Fruit fly (Drosophila melanogaster) whole organism, wandering third instar larva: ENCODE data around the gene Indy.

Source experiments
- CG32264 ChIP-seq: fragments of 200-800 bp; sonication (Bioruptor generic); optimal IDR thresholded peaks from 2 replicates; lab custom pipeline; 2016; ENCODE audit warnings: missing biosample characterization, missing genetic modification characterization
- CG9705 ChIP-seq: fragments of 200-800 bp; sonication (Bioruptor generic); optimal IDR thresholded peaks from 2 replicates; lab custom pipeline; 2018; ENCODE audit warnings: missing biosample characterization, mild to moderate bottlenecking, missing genetic modification characterization
- Dif ChIP-seq: fragments of 200-275, 200-300 bp; sonication (Bioruptor generic); optimal IDR thresholded peaks from 2 replicates; lab custom pipeline; 2018; ENCODE audit warnings: missing biosample characterization, missing genetic modification characterization; ENCODE audit not compliant: partially characterized antibody
- Hnf4 ChIP-seq: fragments of 200-800 bp; sonication (Bioruptor generic); optimal IDR thresholded peaks from 2 replicates; lab custom pipeline; 2016; ENCODE audit warnings: missing biosample characterization, mild to moderate bottlenecking, missing genetic modification characterization
- Jra ChIP-seq: sonication (Bioruptor generic); optimal IDR thresholded peaks from 2 replicates; lab custom pipeline; 2016; ENCODE audit warnings: missing biosample characterization, missing genetic modification characterization
- fru ChIP-seq: fragments of 200-800 bp; sonication (Bioruptor generic); optimal IDR thresholded peaks from 3 replicates; lab custom pipeline; 2016; ENCODE audit warnings: missing biosample characterization, mild to moderate bottlenecking, missing genetic modification characterization
- pan ChIP-seq: fragments of >200 bp; optimal IDR thresholded peaks from 2 replicates; lab custom pipeline; 2017
- psq ChIP-seq: fragments of 200-800 bp; sonication (Bioruptor generic); optimal IDR thresholded peaks from 3 replicates; lab custom pipeline; 2017; ENCODE audit warnings: missing biosample characterization, mild to moderate bottlenecking, missing genetic modification characterization, moderate library complexity
- sv ChIP-seq: fragments of 200-800 bp; sonication (Bioruptor generic); optimal IDR thresholded peaks from 3 replicates; lab custom pipeline; 2016; ENCODE audit warnings: missing biosample characterization, missing genetic modification characterization
- usp ChIP-seq: fragments of >200 bp; optimal IDR thresholded peaks from 2 replicates; lab custom pipeline; 2017; ENCODE audit warnings: missing biosample characterization, missing genetic modification characterization

dm6 chr3L:18813963-18814647, 32.0 kb downstream of the Indy start:
- TF ChIP-seq Hnf4 (GFP tag; lab: Kevin White, UChicago) = peak; percentile 86
- no peak for TF ChIP-seq usp (GFP tag; lab: Kevin White, UChicago)
- TF ChIP-seq sv (GFP tag; lab: Kevin White, UChicago) = no peak
- peak; percentile 78 for TF ChIP-seq fru (GFP tag; lab: Kevin White, UChicago)
- no peak for TF ChIP-seq Dif (GFP tag; lab: Kevin White, UChicago)
- peak; percentile 95 for TF ChIP-seq psq (GFP tag; lab: Kevin White, UChicago)
- no peak for TF ChIP-seq pan (lab: Kevin White, UChicago)
- peak; percentile 88 for TF ChIP-seq Jra (GFP tag; lab: Kevin White, UChicago)
- peak; percentile 44 for TF ChIP-seq CG32264
- peak; percentile 38 for TF ChIP-seq CG9705
